Fruit fly (Drosophila melanogaster) whole organism, embryonic: ENCODE data around the gene Kaz-m1.

Experiments
- Abd-B ChIP-seq: fragments of 200-800 bp; sonication (Bioruptor generic); optimal IDR thresholded peaks from 2 replicates; lab custom pipeline; 2018; ENCODE audit warnings: missing biosample characterization, mild to moderate bottlenecking, missing genetic modification characterization, moderate library complexity
- CG10543 ChIP-seq: fragments of 200-800 bp; sonication (Bioruptor generic); optimal IDR thresholded peaks from 3 replicates; lab custom pipeline; 2017; ENCODE audit warnings: missing biosample characterization, mild to moderate bottlenecking, missing genetic modification characterization, moderate library complexity
- CG12744 ChIP-seq: fragments of 200-800 bp; sonication (Bioruptor generic); optimal IDR thresholded peaks from 2 replicates; lab custom pipeline; 2016; ENCODE audit warnings: missing biosample characterization, missing genetic modification characterization
- CG15073 ChIP-seq: fragments of 200-800 bp; sonication (Bioruptor generic); optimal IDR thresholded peaks from 2 replicates; lab custom pipeline; 2016; ENCODE audit warnings: missing biosample characterization, missing genetic modification characterization
- CG17359 ChIP-seq: fragments of 200-800 bp; sonication (Bioruptor generic); optimal IDR thresholded peaks from 3 replicates; lab custom pipeline; 2018; ENCODE audit warnings: missing biosample characterization, mild to moderate bottlenecking, missing genetic modification characterization, moderate library complexity
- CG18764 ChIP-seq: fragments of 200-800 bp; sonication (Bioruptor generic); optimal IDR thresholded peaks from 3 replicates; lab custom pipeline; 2016; ENCODE audit warnings: missing biosample characterization, missing genetic modification characterization
- CG4360 ChIP-seq: fragments of 200-800 bp; sonication (Bioruptor generic); IDR thresholded peaks from 2 replicates; pipeline ENCODE4 v1.3.6; 2022; ENCODE audit warnings: missing biosample characterization, missing genetic modification characterization
- CG43689 ChIP-seq: fragments of 200-800 bp; sonication (Bioruptor generic); IDR thresholded peaks from 2 replicates; pipeline ENCODE4 v1.3.6; 2022; ENCODE audit warnings: missing biosample characterization, missing genetic modification characterization
- CG4617 ChIP-seq: fragments of 200-800 bp; sonication (Bioruptor generic); optimal IDR thresholded peaks from 3 replicates; lab custom pipeline; 2016; ENCODE audit warnings: missing biosample characterization, missing genetic modification characterization, borderline replicate concordance
- Eip74EF ChIP-seq, 2 experiments: fragments of 200-800 bp in 1 of 2; fragments of >200 bp in 1 of 2; sonication (Bioruptor generic) in 1 of 2; optimal IDR thresholded peaks; 2 replicates each; lab custom pipeline; 2017 to 2019; ENCODE audit warnings: missing biosample characterization in 2 of 2, missing genetic modification characterization in 2 of 2, mild to moderate bottlenecking in 1 of 2, moderate library complexity in 1 of 2
- HLHmδ ChIP-seq: fragments of 200-800 bp; sonication (Bioruptor generic); optimal IDR thresholded peaks from 2 replicates; lab custom pipeline; 2018; ENCODE audit warnings: missing biosample characterization, mild to moderate bottlenecking, missing genetic modification characterization, moderate library complexity
- NFAT ChIP-seq: fragments of 200-800 bp; sonication (Bioruptor generic); IDR thresholded peaks from 2 replicates; pipeline ENCODE4 v1.3.6; 2022; ENCODE audit warnings: missing biosample characterization, missing genetic modification characterization
- PHDP ChIP-seq: fragments of 200-800 bp; sonication (Bioruptor generic); optimal IDR thresholded peaks from 3 replicates; lab custom pipeline; 2018; ENCODE audit warnings: missing biosample characterization, mild to moderate bottlenecking, missing genetic modification characterization, moderate library complexity
- Sox102F ChIP-seq: fragments of 200-800 bp; sonication (Bioruptor generic); optimal IDR thresholded peaks from 2 replicates; lab custom pipeline; 2018; ENCODE audit warnings: missing biosample characterization, mild to moderate bottlenecking, missing genetic modification characterization, moderate library complexity
- abd-A ChIP-seq: fragments of 200-800 bp; sonication (Bioruptor generic); optimal IDR thresholded peaks from 3 replicates; lab custom pipeline; 2019; ENCODE audit warnings: missing biosample characterization, mild to moderate bottlenecking, missing genetic modification characterization, moderate library complexity
- aop ChIP-seq: fragments of 200-800 bp; sonication (Bioruptor generic); IDR thresholded peaks from 2 replicates; pipeline ENCODE4 v1.3.6; 2022; ENCODE audit warnings: missing biosample characterization, missing genetic modification characterization
- ato ChIP-seq: fragments of 200-800 bp; sonication (Bioruptor generic); IDR thresholded peaks from 2 replicates; pipeline ENCODE4 v1.3.6; 2022; ENCODE audit warnings: missing biosample characterization, missing genetic modification characterization; ENCODE audit not compliant: partially characterized antibody
- cg ChIP-seq: fragments of 200-800 bp; sonication (Bioruptor generic); optimal IDR thresholded peaks from 3 replicates; lab custom pipeline; 2019; ENCODE audit warnings: missing biosample characterization, mild to moderate bottlenecking, missing genetic modification characterization, moderate library complexity
- chinmo ChIP-seq: fragments of 200-800 bp; sonication (Bioruptor generic); IDR thresholded peaks from 4 replicates; pipeline ENCODE4 v1.3.6; 2022; ENCODE audit warnings: missing biosample characterization, missing genetic modification characterization; ENCODE audit not compliant: partially characterized antibody
- ci ChIP-seq: fragments of 200-800 bp; sonication (Bioruptor generic); IDR thresholded peaks from 3 replicates; pipeline ENCODE4 v1.3.6; 2022; ENCODE audit warnings: missing biosample characterization, missing genetic modification characterization
- crol ChIP-seq: fragments of 200-800 bp; sonication (Bioruptor generic); IDR thresholded peaks from 2 replicates; pipeline ENCODE4 v1.3.6; 2022; ENCODE audit warnings: missing biosample characterization, missing genetic modification characterization
- cwo ChIP-seq: fragments of 200-800 bp; sonication (Bioruptor generic); optimal IDR thresholded peaks from 3 replicates; lab custom pipeline; 2017; ENCODE audit warnings: missing biosample characterization, missing genetic modification characterization, mild to moderate bottlenecking, moderate library complexity, missing genetic modification reagents
- dm ChIP-seq: fragments of 200-800 bp; sonication (Bioruptor generic); optimal IDR thresholded peaks from 3 replicates; lab custom pipeline; 2016; ENCODE audit warnings: missing biosample characterization, missing genetic modification characterization
- dpn ChIP-seq, 2 experiments: fragments of 200-800 bp; sonication (Bioruptor generic); optimal IDR thresholded peaks; 3 replicates each; lab custom pipeline; 2016; ENCODE audit warnings: missing biosample characterization in 2 of 2, missing genetic modification characterization in 2 of 2
- en ChIP-seq: fragments of 200-800 bp; sonication (Bioruptor generic); optimal IDR thresholded peaks from 2 replicates; lab custom pipeline; 2016; ENCODE audit warnings: missing biosample characterization, missing genetic modification characterization
- gcm ChIP-seq: fragments of 200-800 bp; sonication (Bioruptor generic); optimal IDR thresholded peaks from 2 replicates; lab custom pipeline; 2019; ENCODE audit warnings: missing biosample characterization, mild to moderate bottlenecking, missing genetic modification characterization, moderate library complexity
- gsb-n ChIP-seq: fragments of 200-800 bp; sonication (Bioruptor generic); optimal IDR thresholded peaks from 3 replicates; lab custom pipeline; 2018; ENCODE audit warnings: missing biosample characterization, mild to moderate bottlenecking, missing genetic modification characterization
- mirr ChIP-seq: fragments of 200-800 bp; sonication (Bioruptor generic); optimal IDR thresholded peaks from 3 replicates; lab custom pipeline; 2018; ENCODE audit warnings: missing biosample characterization, mild to moderate bottlenecking, missing genetic modification characterization
- nom ChIP-seq: fragments of 200-800 bp; sonication (Bioruptor generic); optimal IDR thresholded peaks from 2 replicates; lab custom pipeline; 2017; ENCODE audit warnings: missing biosample characterization, missing genetic modification characterization, mild to moderate bottlenecking, moderate library complexity, missing genetic modification reagents
- pnt ChIP-seq: fragments of 200-800 bp; sonication (Bioruptor generic); optimal IDR thresholded peaks from 3 replicates; lab custom pipeline; 2016; ENCODE audit warnings: missing biosample characterization, missing genetic modification characterization
- pros ChIP-seq: fragments of 200-800 bp; sonication (Bioruptor generic); optimal IDR thresholded peaks from 3 replicates; lab custom pipeline; 2019; ENCODE audit warnings: missing biosample characterization, mild to moderate bottlenecking, missing genetic modification characterization, moderate library complexity
- pum ChIP-seq: fragments of 200-800 bp; sonication (Bioruptor generic); optimal IDR thresholded peaks from 2 replicates; lab custom pipeline; 2016; ENCODE audit warnings: missing biosample characterization, missing genetic modification characterization
- salm ChIP-seq: fragments of 200-800 bp; sonication (Bioruptor generic); optimal IDR thresholded peaks from 2 replicates; lab custom pipeline; 2018; ENCODE audit warnings: missing biosample characterization, mild to moderate bottlenecking, missing genetic modification characterization
- sd ChIP-seq: fragments of 200-800 bp; sonication (Bioruptor generic); optimal IDR thresholded peaks from 3 replicates; lab custom pipeline; 2018; ENCODE audit warnings: missing biosample characterization, mild to moderate bottlenecking, missing genetic modification characterization, moderate library complexity
- sens ChIP-seq: fragments of 200-800 bp; sonication (Bioruptor generic); peaks from one replicate; lab custom pipeline; 2016; ENCODE audit warnings: missing biosample characterization, missing genetic modification characterization
- trem ChIP-seq: fragments of 200-800 bp; optimal IDR thresholded peaks from 3 replicates; lab custom pipeline; 2019; ENCODE audit warnings: missing biosample characterization, mild to moderate bottlenecking, missing genetic modification characterization, moderate library complexity
- trh ChIP-seq: fragments of 200-800 bp; sonication (Bioruptor generic); optimal IDR thresholded peaks from 2 replicates; lab custom pipeline; 2016; ENCODE audit warnings: missing biosample characterization, missing genetic modification characterization
- zen ChIP-seq: fragments of 200-800 bp; sonication (Bioruptor generic); optimal IDR thresholded peaks from 3 replicates; lab custom pipeline; 2018; ENCODE audit warnings: missing biosample characterization, mild to moderate bottlenecking, missing genetic modification characterization, moderate library complexity

Gene Kaz-m1

DNA sequence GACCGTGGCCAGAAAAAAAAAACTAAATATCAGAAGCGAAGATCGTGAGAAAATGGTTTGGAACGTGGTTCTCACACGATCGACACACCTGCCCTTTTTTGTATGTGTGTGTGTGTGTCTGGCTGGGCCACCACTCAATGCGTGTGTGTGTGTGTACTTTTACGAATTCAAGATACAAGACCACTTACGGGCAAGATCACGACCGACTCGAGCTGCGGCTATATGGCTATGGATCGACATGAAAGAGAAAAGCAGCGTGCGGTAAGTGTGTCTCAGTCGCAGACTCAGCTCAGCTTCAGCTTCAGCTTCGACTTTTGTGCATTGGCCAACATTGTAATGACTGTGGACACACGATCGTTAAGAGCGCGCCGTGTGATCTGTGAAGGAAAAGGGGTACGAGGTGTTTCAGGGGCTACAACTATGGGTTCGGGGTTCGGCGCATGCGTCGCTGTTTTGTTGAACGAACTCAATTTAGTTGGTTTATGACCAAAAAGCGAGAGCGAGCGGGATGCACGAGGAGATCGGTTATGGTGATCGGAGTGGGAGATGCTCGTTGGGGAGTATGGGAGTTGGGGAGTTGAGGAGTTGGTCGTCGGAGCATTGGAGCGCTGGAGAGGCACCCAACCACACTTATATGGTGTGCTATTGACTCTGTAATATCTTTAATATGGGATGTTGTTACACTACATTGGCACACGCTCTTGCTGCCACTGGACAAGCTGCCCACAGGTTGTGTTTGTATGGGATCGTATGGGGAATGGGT is 11.8 kb upstream of the Kaz-m1 start (continued):
- peak; percentile 77 for TF ChIP-seq CG10543 (GFP tag; lab: Kevin White, UChicago)
- no peak for TF ChIP-seq CG4360 (GFP tag; lab: Robert Waterston, UW)
- TF ChIP-seq abd-A = peak; percentile 91
- peak; percentile 84 for TF ChIP-seq cg (GFP tag; lab: Kevin White, UChicago)
- TF ChIP-seq sens (GFP tag; lab: Kevin White, UChicago) = peak; percentile 76
- no peak for TF ChIP-seq ato (GFP tag; lab: Robert Waterston, UW)
- peak; percentile 53 for TF ChIP-seq gsb-n (tag; lab: Kevin White, UChicago)
- TF ChIP-seq zen (tag; lab: Kevin White, UChicago) = peak; percentile 23
- TF ChIP-seq Sox102F = no peak
- peak; percentile 26 for TF ChIP-seq Abd-B (GFP tag; lab: Kevin White, UChicago)
- no peak for TF ChIP-seq CG43689 (GFP tag; lab: Robert Waterston, UW)
- no peak for TF ChIP-seq CG4617
- TF ChIP-seq dpn (GFP tag; optimal IDR thresholded peaks at IDR 0.05; lab: Kevin White, UChicago) = peak in 1 of 2 experiments; percentile 1
- no peak for TF ChIP-seq aop
- peak; percentile 56 for TF ChIP-seq cwo

DNA sequence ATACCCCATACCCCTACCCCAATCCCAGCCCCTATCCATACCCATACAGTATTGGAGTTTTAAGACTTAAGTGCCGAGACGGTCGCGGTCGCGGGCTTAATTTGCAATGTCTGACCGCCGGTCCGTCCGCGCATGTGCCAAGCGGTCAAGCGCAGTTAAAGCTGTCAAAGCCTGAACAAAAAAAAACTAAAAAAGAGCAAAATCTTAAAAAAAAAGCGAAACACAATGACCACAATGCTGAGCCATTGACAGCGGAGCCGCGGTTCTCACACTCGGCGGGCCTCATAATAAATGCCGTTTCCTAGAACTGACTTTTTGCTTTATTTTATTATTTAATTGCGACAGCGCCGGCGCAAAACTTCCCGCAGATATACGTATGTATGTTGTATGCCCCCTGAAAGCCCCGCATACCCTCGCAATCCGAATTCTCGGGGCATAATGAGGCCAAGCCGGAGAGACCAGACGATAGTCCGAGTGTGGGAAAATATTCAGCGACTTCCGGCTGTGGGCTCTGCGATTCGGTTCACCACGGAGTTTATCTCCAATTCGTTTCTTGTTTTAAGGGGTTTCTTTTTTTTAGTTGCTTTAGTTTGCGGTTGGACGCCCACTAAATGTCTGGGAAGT is 10.0 kb upstream of the Kaz-m1 start:
- TF ChIP-seq trh (GFP tag; lab: Kevin White, UChicago) = no peak
- TF ChIP-seq en (GFP tag; lab: Kevin White, UChicago) = no peak
- TF ChIP-seq CG17359 (tag; lab: Kevin White, UChicago) = no peak
- TF ChIP-seq trem (tag; lab: Kevin White, UChicago) = no peak
- TF ChIP-seq CG12744 (GFP tag; lab: Kevin White, UChicago) = no peak
- no peak for TF ChIP-seq pnt (GFP tag; lab: Kevin White, UChicago)
- no peak for TF ChIP-seq dpn (GFP tag; optimal IDR thresholded peaks at IDR 0.05; lab: Kevin White, UChicago)
- peak in 1 of 2 experiments; percentile 4 for TF ChIP-seq Eip74EF (GFP tag; optimal IDR thresholded peaks at IDR 0.05; lab: Kevin White, UChicago)
- no peak for TF ChIP-seq PHDP
- 0 out of 2 replicates have a peak, but pooled peaks have one; percentile 13 for TF ChIP-seq NFAT (GFP tag; lab: Robert Waterston, UW)
- TF ChIP-seq ci (GFP tag; lab: Robert Waterston, UW) = 0 out of 3 replicates have a peak, but pooled peaks have one; percentile 18
- TF ChIP-seq chinmo (GFP tag; lab: Robert Waterston, UW) = 0 out of 4 replicates have a peak, but pooled peaks have one; percentile 41
- TF ChIP-seq pros (GFP tag; lab: Kevin White, UChicago) = peak; percentile 24
- no peak for TF ChIP-seq dm (GFP tag; lab: Kevin White, UChicago)
- TF ChIP-seq gcm (GFP tag; lab: Kevin White, UChicago) = peak; percentile 64
- TF ChIP-seq salm = no peak
- no peak for TF ChIP-seq CG18764 (GFP tag; lab: Kevin White, UChicago)
- no peak for TF ChIP-seq pum
- peak; percentile 90 for TF ChIP-seq nom (GFP tag; lab: Kevin White, UChicago)
- peak; percentile 8 for TF ChIP-seq HLHmδ (GFP tag; lab: Kevin White, UChicago)
- no peak for TF ChIP-seq CG15073 (GFP tag; lab: Kevin White, UChicago)
- TF ChIP-seq mirr (GFP tag; lab: Kevin White, UChicago) = no peak
- TF ChIP-seq crol (GFP tag; lab: Robert Waterston, UW) = peak; percentile 41; the same call in 1 of the 2 replicates
- peak; percentile 73 for TF ChIP-seq sd
